Fruit fly (Drosophila melanogaster) Kc167 (cell line): ENCODE results near the gene CG11122.

ENCODE experiments used
- Myc ChIP-seq: fragments of >200 bp; optimal IDR thresholded peaks from 2 replicates; lab custom pipeline; 2017; ENCODE audit warnings: missing external identifiers
- Sin3A ChIP-seq: fragments of >200 bp; optimal IDR thresholded peaks from 2 replicates; lab custom pipeline; 2018; ENCODE audit warnings: missing external identifiers
- h ChIP-seq: fragments of >200 bp; optimal IDR thresholded peaks from 3 replicates; lab custom pipeline; 2018; ENCODE audit warnings: missing external identifiers
- insv ChIP-seq: fragments of >200 bp; optimal IDR thresholded peaks from 3 replicates; lab custom pipeline; 2018; ENCODE audit warnings: missing external identifiers
- psq ChIP-seq: fragments of >200 bp; optimal IDR thresholded peaks from 2 replicates; lab custom pipeline; 2017; ENCODE audit warnings: missing external identifiers
- ttk ChIP-seq: sonication (Bioruptor generic); optimal IDR thresholded peaks from 2 replicates; lab custom pipeline; 2017; ENCODE audit warnings: missing external identifiers

Gene CG11122

dm6 chrX:11147553-11148067 is 23.1 kb upstream of the CG11122 start:
- no peak for TF ChIP-seq Sin3A (lab: Kevin White, UChicago)
- no peak for TF ChIP-seq h (lab: Kevin White, UChicago)
- TF ChIP-seq Myc = no peak
- no peak for TF ChIP-seq insv (lab: Kevin White, UChicago)
- TF ChIP-seq ttk = no peak

dm6 chrX:11146598-11147176 is 22.2 kb upstream of the CG11122 start:
- TF ChIP-seq ttk (no peak), h (lab: Kevin White, UChicago) (no peak), psq (lab: Kevin White, UChicago) (no peak), Myc (no peak), Sin3A (lab: Kevin White, UChicago) (no peak), insv (lab: Kevin White, UChicago) (no peak)

- no peak for TF ChIP-seq h (lab: Kevin White, UChicago)
- no peak for TF ChIP-seq insv (lab: Kevin White, UChicago)
- TF ChIP-seq ttk = no peak
- TF ChIP-seq Myc = no peak
- no peak for TF ChIP-seq psq (lab: Kevin White, UChicago)
- no peak for TF ChIP-seq Sin3A (lab: Kevin White, UChicago)
These were observed 20.0 kb upstream of the CG11122 start for dm6 chrX:11144575-11144974.

dm6 chrX:11143820-11144219 is 19.3 kb upstream of the CG11122 start, which contains the start of gene CG15201:
TSS of gene CG15201 (plus strand) at chrX:11144120.
- TF ChIP-seq insv (lab: Kevin White, UChicago) (no peak), h (lab: Kevin White, UChicago) (no peak), ttk (no peak), Myc (no peak), psq (lab: Kevin White, UChicago) (no peak), Sin3A (lab: Kevin White, UChicago) (no peak)

- TF ChIP-seq psq (lab: Kevin White, UChicago) (no peak), insv (lab: Kevin White, UChicago) (no peak), Myc (no peak), Sin3A (lab: Kevin White, UChicago) (no peak), ttk (no peak), h (lab: Kevin White, UChicago) (no peak)
These were observed 17.5 kb upstream of the CG11122 start, which contains the start of the genes CG15199 and CG15202 for dm6 chrX:11141785-11142591. TSS of gene CG15199 (minus strand) at chrX:11141835. TSS of gene CG15202 (plus strand) at chrX:11142541.

- TF ChIP-seq Sin3A (lab: Kevin White, UChicago) = no peak
- no peak for TF ChIP-seq insv (lab: Kevin White, UChicago)
- TF ChIP-seq Myc = no peak
- TF ChIP-seq ttk = no peak
- TF ChIP-seq h (lab: Kevin White, UChicago) = no peak
- TF ChIP-seq psq (lab: Kevin White, UChicago) = no peak
These were observed 15.6 kb upstream of the CG11122 start, which contains the start of gene ssp7 for dm6 chrX:11140163-11140562. TSS of gene ssp7 (minus strand) at chrX:11140263.

dm6 chrX:11137566-11138186 is 13.2 kb upstream of the CG11122 start, which contains the start of gene CDK2AP1:
TSS of gene CDK2AP1 (plus strand) at chrX:11137859.
- TF ChIP-seq h (lab: Kevin White, UChicago) (no peak), Myc (no peak), Sin3A (lab: Kevin White, UChicago) (no peak), insv (lab: Kevin White, UChicago) (no peak), ttk (no peak), psq (lab: Kevin White, UChicago) (no peak)

- TF ChIP-seq insv (lab: Kevin White, UChicago) (no peak), Sin3A (lab: Kevin White, UChicago) (no peak), psq (lab: Kevin White, UChicago) (no peak), h (lab: Kevin White, UChicago) (no peak), Myc (no peak), ttk (no peak)
These were observed 12.3 kb upstream of the CG11122 start, which contains the start of gene Klp10A for dm6 chrX:11136587-11137512. TSS of gene Klp10A (minus strand) at chrX:11137118.

dm6 chrX:11135840-11136586 is 11.5 kb upstream of the CG11122 start:
- TF ChIP-seq insv (lab: Kevin White, UChicago) (no peak), ttk (no peak), Sin3A (lab: Kevin White, UChicago) (no peak), h (lab: Kevin White, UChicago) (no peak), psq (lab: Kevin White, UChicago) (no peak), Myc (no peak)

- TF ChIP-seq Myc = no peak
- TF ChIP-seq ttk = no peak
- TF ChIP-seq insv (lab: Kevin White, UChicago) = no peak
- no peak for TF ChIP-seq psq (lab: Kevin White, UChicago)
These were observed 7.8 kb upstream of the CG11122 start, which contains the start of gene CG44385 for dm6 chrX:11132312-11132711. TSS of gene CG44385 (minus strand) at chrX:11132412.
